Fruit fly (Drosophila melanogaster): ENCODE data around the gene CG33080.

CG33080 gene

DNA sequence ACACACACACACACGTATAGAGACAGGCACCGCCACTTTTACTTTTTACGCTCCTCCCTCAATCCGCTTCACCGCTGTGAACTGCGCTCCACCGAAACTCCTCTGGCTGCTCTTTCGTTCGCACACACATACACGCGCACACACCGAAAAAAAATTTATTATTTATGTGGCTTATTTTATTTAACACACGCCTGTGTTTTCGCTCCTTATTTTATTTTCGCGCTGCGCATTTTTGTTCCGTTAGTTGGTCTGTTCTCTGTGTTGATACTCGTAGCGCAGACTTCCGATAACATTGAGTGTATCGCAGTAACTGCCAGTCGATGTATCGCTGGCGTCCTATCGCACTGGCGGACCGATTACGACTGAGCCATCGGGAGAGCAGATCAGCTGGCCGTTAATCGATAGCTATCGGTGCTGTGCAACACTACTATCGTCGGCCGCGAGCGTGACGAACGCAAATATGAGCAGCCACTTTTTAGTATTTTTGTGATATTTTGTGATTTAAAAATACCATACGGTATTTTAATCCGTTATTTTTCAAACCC is 20.2 kb upstream of the CG33080 start, which contains the start of gene Snx27 (continued):
- TF ChIP-seq Sox102F (GFP tag; optimal IDR thresholded peaks at IDR 0.05) = peak; percentile 10
- TF ChIP-seq Gug (GFP tag; IDR thresholded peaks at IDR 0.05) = peak; percentile 58; the same call in 1 of the 4 replicates
- TF ChIP-seq Sry-δ (GFP tag; optimal IDR thresholded peaks at IDR 0.05) = peak; percentile 96
- TF ChIP-seq D19B (GFP tag; optimal IDR thresholded peaks at IDR 0.05) = no peak
- TF ChIP-seq klu (GFP tag; IDR thresholded peaks at IDR 0.05) = peak; percentile 11
- TF ChIP-seq CG13296 (GFP tag; optimal IDR thresholded peaks at IDR 0.05) = no peak
- peak; percentile 26 for TF ChIP-seq corto (GFP tag; optimal IDR thresholded peaks at IDR 0.05)
- no peak for TF ChIP-seq Asciz (GFP tag; optimal IDR thresholded peaks at IDR 0.05)
- TF ChIP-seq CG8924 (tag; optimal IDR thresholded peaks at IDR 0.05) = peak; percentile 43
- TF ChIP-seq CG17186 (GFP tag; optimal IDR thresholded peaks at IDR 0.05) = peak; percentile 88
- TF ChIP-seq CG14860 (GFP tag; IDR thresholded peaks at IDR 0.05; ENCODE audit: partially characterized antibody) = peak; percentile 99
- TF ChIP-seq CG7556 (GFP tag; optimal IDR thresholded peaks at IDR 0.05) = peak; percentile 9
- peak; percentile 48 for TF ChIP-seq Hr3 (GFP tag; optimal IDR thresholded peaks at IDR 0.05)
- peak; percentile 42 for TF ChIP-seq caup (GFP tag; optimal IDR thresholded peaks at IDR 0.05; ENCODE audit: severe bottlenecking)
- TF ChIP-seq MTF-1 (GFP tag; optimal IDR thresholded peaks at IDR 0.05; ENCODE audit: borderline replicate concordance) = no peak
- peak; percentile 12 for TF ChIP-seq crc (GFP tag; optimal IDR thresholded peaks at IDR 0.05)
- peak; percentile 83 for TF ChIP-seq gro (GFP tag; optimal IDR thresholded peaks at IDR 0.05)
- TF ChIP-seq peb (GFP tag; IDR thresholded peaks at IDR 0.05) = no peak
- TF ChIP-seq HmgD (GFP tag; optimal IDR thresholded peaks at IDR 0.05) = peak; percentile 81
- TF ChIP-seq Xbp1 (GFP tag; optimal IDR thresholded peaks at IDR 0.05) = peak; percentile 53
- TF ChIP-seq HLH4C (GFP tag; IDR thresholded peaks at IDR 0.05; ENCODE audit: partially characterized antibody) = peak; percentile 99
- peak; percentile 35; the same call in 1 of the 2 replicates for TF ChIP-seq lmd (GFP tag; IDR thresholded peaks at IDR 0.05)
- peak; percentile 54 for TF ChIP-seq CG11504 (tag; optimal IDR thresholded peaks at IDR 0.05)
- TF ChIP-seq Hr51 (GFP tag; optimal IDR thresholded peaks at IDR 0.05) = peak in 1 of 2 experiments; percentile 50
- 0 out of 2 replicates have a peak, but pooled peaks have one; percentile 27 for TF ChIP-seq E2f1 (GFP tag; IDR thresholded peaks at IDR 0.05)
- TF ChIP-seq CG6689 (GFP tag; IDR thresholded peaks at IDR 0.05) = no peak
- peak; percentile 1 for TF ChIP-seq CG18599 (GFP tag; optimal IDR thresholded peaks at IDR 0.05)
- no peak for TF ChIP-seq usp (GFP tag; optimal IDR thresholded peaks at IDR 0.05)
- peak; percentile 24 for TF ChIP-seq CG5245 (GFP tag; optimal IDR thresholded peaks at IDR 0.05)
- TF ChIP-seq chn (GFP tag; optimal IDR thresholded peaks at IDR 0.05) = peak; percentile 41
- no peak for TF ChIP-seq sima (GFP tag; optimal IDR thresholded peaks at IDR 0.05)
- TF ChIP-seq TFAM (GFP tag; optimal IDR thresholded peaks at IDR 0.05) = no peak
- peak; percentile 70 for TF ChIP-seq CHES-1-like (GFP tag; optimal IDR thresholded peaks at IDR 0.05)
- TF ChIP-seq CG1233 (GFP tag; optimal IDR thresholded peaks at IDR 0.05) = peak; percentile 12
- no peak for TF ChIP-seq cas (GFP tag; IDR thresholded peaks at IDR 0.05)
- TF ChIP-seq Opbp (GFP tag; IDR thresholded peaks at IDR 0.05; ENCODE audit: partially characterized antibody) = peak; percentile 99
- 0 out of 2 replicates have a peak, but pooled peaks have one; percentile 21 for TF ChIP-seq sisA (GFP tag; IDR thresholded peaks at IDR 0.05)
- TF ChIP-seq jumu (GFP tag; optimal IDR thresholded peaks at IDR 0.05) = peak; percentile 67
- TF ChIP-seq CG10366 (GFP tag; IDR thresholded peaks at IDR 0.05) = peak; percentile 22; the same call in 1 of the 2 replicates
- 0 out of 2 replicates have a peak, but pooled peaks have one; percentile 19 for TF ChIP-seq CG31224 (GFP tag; IDR thresholded peaks at IDR 0.05)
- no peak for TF ChIP-seq trh (GFP tag; optimal IDR thresholded peaks at IDR 0.05)
- peak; percentile 83 for TF ChIP-seq Lhr (GFP tag; optimal IDR thresholded peaks at IDR 0.05)
- peak; percentile 4 for TF ChIP-seq emc (GFP tag; optimal IDR thresholded peaks at IDR 0.05)
- peak; percentile 34; the same call in 1 of the 2 replicates for TF ChIP-seq HLH3B (GFP tag; IDR thresholded peaks at IDR 0.05)
- TF ChIP-seq CrebB (tag; optimal IDR thresholded peaks at IDR 0.05) = peak; percentile 26
- no peak for TF ChIP-seq nau (GFP tag; optimal IDR thresholded peaks at IDR 0.05)
- TF ChIP-seq CG6254 (GFP tag; optimal IDR thresholded peaks at IDR 0.05) = no peak
- TF ChIP-seq cg (GFP tag; optimal IDR thresholded peaks at IDR 0.05) = peak; percentile 70
- peak; percentile 16 for TF ChIP-seq D19A (tag; optimal IDR thresholded peaks at IDR 0.05)

Measured in whole organism, embryonic.